Worm (Caenorhabditis elegans) whole organism, mixed stage, embryonic: ENCODE data around the gene K03B4.1.

Source experiments
- M03D4.4 ChIP-seq: sonication (generic microtip); optimal IDR thresholded peaks from 2 replicates; lab custom pipeline; 2017; ENCODE audit warnings: mild to moderate bottlenecking, missing genetic modification characterization, missing compliant biosample characterization
- bed-3 ChIP-seq: fragments of 200-800 bp; sonication (Bioruptor generic); optimal IDR thresholded peaks from 3 replicates; lab custom pipeline; 2018; ENCODE audit warnings: mild to moderate bottlenecking, missing genetic modification characterization, moderate library complexity, missing compliant biosample characterization
- blmp-1 ChIP-seq: fragments of 150-350 bp; optimal IDR thresholded peaks from 2 replicates; lab custom pipeline; 2014; ENCODE audit warnings: missing biosample characterization, missing genetic modification characterization
- ceh-39 ChIP-seq: fragments of 150-350 bp; optimal IDR thresholded peaks from 2 replicates; lab custom pipeline; 2014; ENCODE audit warnings: missing biosample characterization, missing genetic modification characterization
- ceh-43 ChIP-seq: fragments of 200-800 bp; sonication (Bioruptor generic); optimal IDR thresholded peaks from 2 replicates; lab custom pipeline; 2018; ENCODE audit warnings: mild to moderate bottlenecking, missing genetic modification characterization, moderate library complexity, missing compliant biosample characterization
- ceh-83 ChIP-seq: fragments of 200-800 bp; sonication (Bioruptor generic); optimal IDR thresholded peaks from 2 replicates; lab custom pipeline; 2018; ENCODE audit warnings: mild to moderate bottlenecking, missing genetic modification characterization, missing compliant biosample characterization
- ces-1 ChIP-seq: fragments of 150-350 bp; optimal IDR thresholded peaks from 2 replicates; lab custom pipeline; 2014; ENCODE audit warnings: missing biosample characterization, missing genetic modification reagents, missing genetic modification characterization
- cnd-1 ChIP-seq: fragments of 200-800 bp; sonication (Bioruptor generic); optimal IDR thresholded peaks from 2 replicates; lab custom pipeline; 2018; ENCODE audit warnings: mild to moderate bottlenecking, missing genetic modification characterization, missing compliant biosample characterization
- drap-1 ChIP-seq: fragments of 200-800 bp; sonication (Bioruptor generic); optimal IDR thresholded peaks from 3 replicates; lab custom pipeline; 2018; ENCODE audit warnings: mild to moderate bottlenecking, missing genetic modification characterization, missing compliant biosample characterization
- elt-1 ChIP-seq: sonication (generic microtip); optimal IDR thresholded peaks from 2 replicates; lab custom pipeline; 2017; ENCODE audit warnings: missing genetic modification characterization, mild to moderate bottlenecking, missing compliant biosample characterization, antibody characterized with exemption, moderate library complexity, borderline replicate concordance; ENCODE audit not compliant: insufficient read depth
- elt-3 ChIP-seq: fragments of 150-350 bp; optimal IDR thresholded peaks from 2 replicates; lab custom pipeline; 2014; ENCODE audit warnings: missing biosample characterization, missing genetic modification characterization
- flh-1 ChIP-seq: fragments of 200-800 bp; sonication (Bioruptor generic); optimal IDR thresholded peaks from 2 replicates; lab custom pipeline; 2018; ENCODE audit warnings: mild to moderate bottlenecking, missing genetic modification characterization, moderate library complexity, missing compliant biosample characterization
- ham-2 ChIP-seq: fragments of 200-800 bp; sonication (Bioruptor generic); optimal IDR thresholded peaks from 2 replicates; lab custom pipeline; 2018; ENCODE audit warnings: mild to moderate bottlenecking, missing genetic modification characterization, missing compliant biosample characterization
- hlh-1 ChIP-seq: fragments of 150-350 bp; optimal IDR thresholded peaks from 2 replicates; lab custom pipeline; 2014; ENCODE audit warnings: missing biosample characterization, missing genetic modification reagents, missing genetic modification characterization
- lin-13 ChIP-seq: fragments of 150-350 bp; optimal IDR thresholded peaks from 2 replicates; lab custom pipeline; 2014; ENCODE audit warnings: missing biosample characterization, missing genetic modification characterization
- lin-32 ChIP-seq: fragments of 200-800 bp; sonication (Bioruptor generic); optimal IDR thresholded peaks from 2 replicates; lab custom pipeline; 2018; ENCODE audit warnings: mild to moderate bottlenecking, missing genetic modification characterization, missing compliant biosample characterization
- lsy-2 ChIP-seq: fragments of 150-350 bp; optimal IDR thresholded peaks from 2 replicates; lab custom pipeline; 2014; ENCODE audit warnings: missing biosample characterization, missing genetic modification characterization
- mab-5 ChIP-seq: fragments of 150-350 bp; optimal IDR thresholded peaks from 2 replicates; lab custom pipeline; 2014; ENCODE audit warnings: missing biosample characterization, missing genetic modification characterization
- mep-1 ChIP-seq: fragments of 150-350 bp; optimal IDR thresholded peaks from 2 replicates; lab custom pipeline; 2017; ENCODE audit warnings: missing biosample characterization, missing genetic modification reagents, missing genetic modification characterization, inconsistent platforms
- mls-2 ChIP-seq: sonication (generic microtip); optimal IDR thresholded peaks from 2 replicates; lab custom pipeline; 2016; ENCODE audit warnings: mild to moderate bottlenecking, missing genetic modification characterization, moderate library complexity, missing compliant biosample characterization
- nhr-12 ChIP-seq: fragments of 150-350 bp; optimal IDR thresholded peaks from 2 replicates; lab custom pipeline; 2014; ENCODE audit warnings: missing biosample characterization, missing genetic modification characterization
- nhr-2 ChIP-seq: fragments of 150-350 bp; optimal IDR thresholded peaks from 2 replicates; lab custom pipeline; 2014; ENCODE audit warnings: missing biosample characterization, missing genetic modification characterization
- nhr-237 ChIP-seq: fragments of 150-350 bp; optimal IDR thresholded peaks from 2 replicates; lab custom pipeline; 2014; ENCODE audit warnings: missing biosample characterization, missing genetic modification characterization
- nhr-28 ChIP-seq: fragments of 150-350 bp; optimal IDR thresholded peaks from 2 replicates; lab custom pipeline; 2014; ENCODE audit warnings: missing biosample characterization, missing genetic modification characterization
- nhr-76 ChIP-seq: sonication (generic microtip); optimal IDR thresholded peaks from 2 replicates; lab custom pipeline; 2017; ENCODE audit warnings: missing biosample characterization, missing genetic modification characterization
- pha-4 ChIP-seq: fragments of 150-350 bp; optimal IDR thresholded peaks from 2 replicates; lab custom pipeline; 2018; ENCODE audit warnings: missing biosample characterization, missing genetic modification reagents, missing genetic modification characterization
- sem-2 ChIP-seq: fragments of 200-800 bp; sonication (Bioruptor generic); optimal IDR thresholded peaks from 2 replicates; lab custom pipeline; 2018; ENCODE audit warnings: mild to moderate bottlenecking, missing genetic modification characterization, missing compliant biosample characterization
- snpc-4 ChIP-seq: fragments of 150-350 bp; optimal IDR thresholded peaks from 2 replicates; lab custom pipeline; 2014; ENCODE audit warnings: missing biosample characterization, missing genetic modification characterization
- sptf-1 ChIP-seq: sonication (generic microtip); optimal IDR thresholded peaks from 2 replicates; lab custom pipeline; 2017; ENCODE audit warnings: mild to moderate bottlenecking, missing genetic modification characterization, moderate library complexity, missing compliant biosample characterization
- tbx-8 ChIP-seq: fragments of 200-800 bp; sonication (Bioruptor generic); optimal IDR thresholded peaks from 2 replicates; lab custom pipeline; 2018; ENCODE audit warnings: mild to moderate bottlenecking, missing genetic modification characterization, moderate library complexity, missing compliant biosample characterization
- unc-120 ChIP-seq: sonication (generic microtip); optimal IDR thresholded peaks from 2 replicates; lab custom pipeline; 2017; ENCODE audit warnings: missing genetic modification characterization, missing compliant biosample characterization; ENCODE audit not compliant: poor library complexity, severe bottlenecking
- unc-39 ChIP-seq: fragments of 150-350 bp; optimal IDR thresholded peaks from 2 replicates; lab custom pipeline; 2014; ENCODE audit warnings: missing biosample characterization, missing genetic modification characterization
- unc-62 ChIP-seq: fragments of 150-350 bp; optimal IDR thresholded peaks from 2 replicates; lab custom pipeline; 2014; ENCODE audit warnings: missing biosample characterization, missing genetic modification reagents, missing genetic modification characterization
- zip-8 ChIP-seq: fragments of 150-350 bp; optimal IDR thresholded peaks from 2 replicates; lab custom pipeline; 2014; ENCODE audit warnings: missing biosample characterization, missing genetic modification characterization
- ztf-11 ChIP-seq: fragments of 150-350 bp; optimal IDR thresholded peaks from 2 replicates; lab custom pipeline; 2014; ENCODE audit warnings: missing biosample characterization, missing genetic modification characterization

Gene K03B4.1

ce11 chrV:4730075-4730474, 40.9 kb downstream of the K03B4.1 start, which contains the start of gene tig-2:
Gene tig-2, minus strand, starts transcription at chrV:4730161.
- TF ChIP-seq nhr-12 (tag; lab: Kevin White, UChicago) (no peak), lsy-2 (no peak), lin-13 (tag; lab: Kevin White, UChicago) (no peak), lin-32 (GFP tag; lab: Kevin White, UChicago) (no peak), ceh-43 (GFP tag; lab: Kevin White, UChicago) (no peak), mep-1 (no peak), tbx-8 (GFP tag; lab: Kevin White, UChicago) (no peak), mab-5 (tag; lab: Kevin White, UChicago) (no peak), unc-120 (tag; lab: Kevin White, UChicago) (peak; percentile 18), elt-3 (tag; lab: Kevin White, UChicago) (no peak), M03D4.4 (tag; lab: Kevin White, UChicago) (peak; percentile 40)

DNA sequence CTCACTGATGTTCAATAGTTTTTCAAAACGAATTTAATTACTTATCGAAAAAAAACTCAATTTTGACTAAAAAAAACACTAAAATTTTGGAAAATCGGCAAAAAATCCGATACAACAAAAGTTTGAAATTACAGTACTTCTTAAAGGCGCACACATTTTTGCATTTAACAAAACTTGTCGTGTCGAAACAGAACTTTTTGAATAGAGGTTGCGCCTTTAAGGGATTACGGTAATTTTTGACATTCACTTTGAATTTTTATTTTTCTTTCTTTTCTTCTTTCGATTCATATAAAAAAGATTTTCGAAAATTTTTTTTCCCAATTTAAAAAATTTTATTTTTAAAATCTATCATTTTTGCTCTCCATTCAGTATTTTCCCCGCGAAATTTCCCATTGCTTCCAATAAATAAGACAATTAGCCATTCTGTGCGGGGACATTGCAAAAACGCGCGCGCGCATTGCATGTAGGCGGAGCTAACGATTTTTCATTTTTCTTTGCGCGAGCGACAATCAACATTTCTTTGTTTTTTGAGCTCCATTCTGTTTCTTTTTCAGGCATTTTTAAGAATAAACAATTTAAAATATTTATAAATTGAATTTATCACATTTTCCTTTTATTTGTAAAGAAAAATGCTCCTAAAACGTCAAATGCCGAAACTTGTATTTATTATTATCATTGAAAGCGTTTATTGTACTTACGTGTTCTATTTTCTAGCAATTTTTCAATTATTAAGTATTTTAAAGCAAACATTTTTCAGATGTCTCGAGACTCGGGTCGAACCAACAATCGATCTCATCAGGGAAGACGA, 42.2 kb downstream of the K03B4.1 start, which contains the start of gene F39G3.3:
Gene F39G3.3 (plus strand): TSS at position 758 of the 808 bp plus-strand sequence.
- peak; percentile 81 for TF ChIP-seq ham-2 (GFP tag; lab: Kevin White, UChicago)
- TF ChIP-seq sem-2 (GFP tag; lab: Kevin White, UChicago), result peak; percentile 67
- no peak for TF ChIP-seq elt-3 (tag; lab: Kevin White, UChicago)
- TF ChIP-seq drap-1, result peak; percentile 81
- no peak for TF ChIP-seq nhr-12 (tag; lab: Kevin White, UChicago)
- TF ChIP-seq elt-1, result peak; percentile 39
- peak; percentile 93 for TF ChIP-seq mls-2 (tag; lab: Kevin White, UChicago)
- peak; percentile 82 for TF ChIP-seq mab-5 (tag; lab: Kevin White, UChicago)
- TF ChIP-seq unc-39 (tag; lab: Kevin White, UChicago), result peak; percentile 31
- TF ChIP-seq unc-62 (GFP tag; lab: Kevin White, UChicago), result peak; percentile 5
- peak; percentile 35 for TF ChIP-seq nhr-76
- peak; percentile 65 for TF ChIP-seq tbx-8 (GFP tag; lab: Kevin White, UChicago)
- TF ChIP-seq cnd-1 (tag; lab: Kevin White, UChicago), result peak; percentile 80
- peak; percentile 85 for TF ChIP-seq mep-1
- peak; percentile 72 for TF ChIP-seq blmp-1
- TF ChIP-seq lin-32 (GFP tag; lab: Kevin White, UChicago), result peak; percentile 58
- TF ChIP-seq bed-3 (GFP tag; lab: Kevin White, UChicago), result peak; percentile 77
- peak; percentile 64 for TF ChIP-seq ztf-11
- TF ChIP-seq lin-13 (tag; lab: Kevin White, UChicago), result peak; percentile 68
- TF ChIP-seq M03D4.4 (tag; lab: Kevin White, UChicago), result peak; percentile 92
- no peak for TF ChIP-seq nhr-28 (tag; lab: Kevin White, UChicago)
- peak; percentile 95 for TF ChIP-seq ceh-43 (GFP tag; lab: Kevin White, UChicago)
- TF ChIP-seq hlh-1 (tag; lab: Kevin White, UChicago), result peak; percentile 87
- peak; percentile 95 for TF ChIP-seq sptf-1 (tag; lab: Kevin White, UChicago)
- TF ChIP-seq lsy-2, result peak; percentile 65
- no peak for TF ChIP-seq zip-8 (tag; lab: Kevin White, UChicago)
- TF ChIP-seq unc-120 (tag; lab: Kevin White, UChicago), result peak; percentile 79
- TF ChIP-seq flh-1 (GFP tag; lab: Kevin White, UChicago), result peak; percentile 47
- peak; percentile 89 for TF ChIP-seq ces-1
- TF ChIP-seq ceh-39, result peak; percentile 11
- TF ChIP-seq pha-4 (tag; lab: Kevin White, UChicago), result peak; percentile 2
- TF ChIP-seq ceh-83 (GFP tag; lab: Kevin White, UChicago), result peak; percentile 87
- TF ChIP-seq snpc-4, result no peak
- peak; percentile 65 for TF ChIP-seq nhr-2
- TF ChIP-seq nhr-237 (tag; lab: Kevin White, UChicago), result no peak
- TF ChIP-seq, all 35 proteins: peak for 29

DNA sequence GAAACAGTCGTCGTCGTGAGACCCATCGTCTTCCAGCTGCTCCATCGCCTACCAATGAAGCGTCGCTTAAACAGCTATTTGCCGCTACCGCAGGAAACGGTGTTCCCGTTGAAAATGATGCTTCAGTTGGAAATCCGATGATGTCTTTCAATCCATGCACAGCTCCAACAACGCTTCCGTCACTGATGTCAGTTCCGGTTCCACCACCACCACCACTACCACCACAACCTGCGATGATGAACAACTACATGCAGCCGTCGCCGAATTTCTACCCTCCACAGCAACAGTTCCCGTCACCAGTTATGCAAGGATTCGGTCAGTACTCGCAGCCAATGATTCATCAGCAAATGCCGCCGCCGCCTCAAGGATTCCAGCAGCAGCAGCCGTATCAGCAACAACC, 44.8 kb downstream of the K03B4.1 start:
- no peak for TF ChIP-seq sem-2 (GFP tag; lab: Kevin White, UChicago)
- no peak for TF ChIP-seq snpc-4
- no peak for TF ChIP-seq bed-3 (GFP tag; lab: Kevin White, UChicago)
- TF ChIP-seq ces-1, result no peak
- TF ChIP-seq unc-39 (tag; lab: Kevin White, UChicago), result no peak
- peak; percentile 27 for TF ChIP-seq ceh-83 (GFP tag; lab: Kevin White, UChicago)
- TF ChIP-seq lin-13 (tag; lab: Kevin White, UChicago), result no peak
- TF ChIP-seq, all 35 proteins: peak for 1
